Fruit fly (Drosophila melanogaster) whole organism, embryonic: ENCODE results near the gene CG43127.

Experiments used
- ATbp ChIP-seq: fragments of 200-800 bp; sonication (Bioruptor generic); optimal IDR thresholded peaks from 2 replicates; lab custom pipeline; 2017; ENCODE audit warnings: missing biosample characterization, mild to moderate bottlenecking, missing genetic modification characterization, missing genetic modification reagents
- BtbVII ChIP-seq: fragments of 200-800 bp; sonication (Bioruptor generic); optimal IDR thresholded peaks from 3 replicates; lab custom pipeline; 2017; ENCODE audit warnings: missing biosample characterization, mild to moderate bottlenecking, missing genetic modification characterization
- CG10321 ChIP-seq: fragments of 200-800 bp; sonication (Bioruptor generic); IDR thresholded peaks from 2 replicates; pipeline ENCODE4 v1.3.6; 2022; ENCODE audit warnings: missing biosample characterization, missing genetic modification characterization
- CG10654 ChIP-seq: fragments of 200-800 bp; sonication (Bioruptor generic); optimal IDR thresholded peaks from 2 replicates; lab custom pipeline; 2016; ENCODE audit warnings: missing biosample characterization, missing genetic modification characterization
- CG11560 ChIP-seq: fragments of 200-800 bp; sonication (Bioruptor generic); IDR thresholded peaks from 3 replicates; pipeline ENCODE4 v1.3.6; 2022; ENCODE audit warnings: missing biosample characterization, missing genetic modification characterization
- CG12219 ChIP-seq: fragments of 200-800 bp; sonication (Bioruptor generic); optimal IDR thresholded peaks from 3 replicates; lab custom pipeline; 2018; ENCODE audit warnings: missing biosample characterization, mild to moderate bottlenecking, missing genetic modification characterization
- CG1233 ChIP-seq: fragments of 200-800 bp; sonication (Bioruptor generic); optimal IDR thresholded peaks from 4 replicates; lab custom pipeline; 2018; ENCODE audit warnings: missing biosample characterization, mild to moderate bottlenecking, missing genetic modification characterization
- CG13123 ChIP-seq: fragments of 200-800 bp; sonication (Bioruptor generic); optimal IDR thresholded peaks from 2 replicates; lab custom pipeline; 2016; ENCODE audit warnings: missing biosample characterization, missing genetic modification characterization
- CG1529 ChIP-seq: fragments of 200-800 bp; sonication (Bioruptor generic); optimal IDR thresholded peaks from 3 replicates; lab custom pipeline; 2018; ENCODE audit warnings: missing biosample characterization, missing genetic modification characterization
- CG15696 ChIP-seq: fragments of 200-800 bp; sonication (Bioruptor generic); optimal IDR thresholded peaks from 2 replicates; lab custom pipeline; 2019; ENCODE audit warnings: missing biosample characterization, mild to moderate bottlenecking, missing genetic modification characterization, moderate library complexity
- CG18476 ChIP-seq: fragments of 200-800 bp; sonication (Bioruptor generic); optimal IDR thresholded peaks from 2 replicates; lab custom pipeline; 2016; ENCODE audit warnings: missing biosample characterization, mild to moderate bottlenecking, missing genetic modification characterization
- CG18599 ChIP-seq: fragments of 200-800 bp; sonication (Bioruptor generic); optimal IDR thresholded peaks from 3 replicates; lab custom pipeline; 2017; ENCODE audit warnings: missing biosample characterization, missing genetic modification characterization, mild to moderate bottlenecking, moderate library complexity, missing genetic modification reagents
- CG18619 ChIP-seq: fragments of 200-800 bp; sonication (Bioruptor generic); optimal IDR thresholded peaks from 3 replicates; lab custom pipeline; 2017; ENCODE audit warnings: missing biosample characterization, mild to moderate bottlenecking, missing genetic modification characterization
- CG18764 ChIP-seq: fragments of 200-800 bp; sonication (Bioruptor generic); optimal IDR thresholded peaks from 3 replicates; lab custom pipeline; 2016; ENCODE audit warnings: missing biosample characterization, missing genetic modification characterization
- CG2678 ChIP-seq: fragments of 200-800 bp; sonication (Bioruptor generic); optimal IDR thresholded peaks from 3 replicates; lab custom pipeline; 2019; ENCODE audit warnings: missing biosample characterization, mild to moderate bottlenecking, missing genetic modification characterization, moderate library complexity
- CG34376 ChIP-seq: fragments of 200-800 bp; sonication (Bioruptor generic); optimal IDR thresholded peaks from 2 replicates; lab custom pipeline; 2018; ENCODE audit warnings: missing biosample characterization, mild to moderate bottlenecking, missing genetic modification characterization
- CG42726 ChIP-seq: fragments of 200-800 bp; sonication (Bioruptor generic); IDR thresholded peaks from 2 replicates; pipeline ENCODE4 v1.3.6; 2022; ENCODE audit warnings: missing biosample characterization, missing genetic modification characterization; ENCODE audit not compliant: partially characterized antibody
- CG7745 ChIP-seq: fragments of 200-800 bp; sonication (Bioruptor generic); optimal IDR thresholded peaks from 2 replicates; lab custom pipeline; 2018; ENCODE audit warnings: missing biosample characterization, mild to moderate bottlenecking, missing genetic modification characterization, moderate library complexity
- CG9437 ChIP-seq: fragments of 200-800 bp; sonication (Bioruptor generic); optimal IDR thresholded peaks from 2 replicates; lab custom pipeline; 2018; ENCODE audit warnings: missing biosample characterization, mild to moderate bottlenecking, missing genetic modification characterization
- Dek ChIP-seq: fragments of 200-800 bp; sonication (Bioruptor generic); optimal IDR thresholded peaks from 3 replicates; lab custom pipeline; 2019; ENCODE audit warnings: missing biosample characterization, mild to moderate bottlenecking, missing genetic modification characterization, moderate library complexity
- Eip74EF ChIP-seq, 2 experiments: fragments of 200-800 bp in 1 of 2; fragments of >200 bp in 1 of 2; sonication (Bioruptor generic) in 1 of 2; optimal IDR thresholded peaks; 2 replicates each; lab custom pipeline; 2017 to 2019; ENCODE audit warnings: missing biosample characterization in 2 of 2, missing genetic modification characterization in 2 of 2, mild to moderate bottlenecking in 1 of 2, moderate library complexity in 1 of 2
- Hand ChIP-seq: fragments of 200-800 bp; sonication (Bioruptor generic); optimal IDR thresholded peaks from 2 replicates; lab custom pipeline; 2017; ENCODE audit warnings: mild to moderate bottlenecking, missing biosample characterization, missing genetic modification reagents, missing genetic modification characterization
- HmgD ChIP-seq: fragments of 200-800 bp; sonication (Bioruptor generic); optimal IDR thresholded peaks from 3 replicates; lab custom pipeline; 2016; ENCODE audit warnings: missing biosample characterization, missing genetic modification characterization
- Mes4 ChIP-seq: fragments of 200-800 bp; sonication (Bioruptor generic); optimal IDR thresholded peaks from 2 replicates; lab custom pipeline; 2016; ENCODE audit warnings: missing biosample characterization, missing genetic modification characterization
- NK7.1 ChIP-seq: fragments of 200-800 bp; sonication (Bioruptor generic); optimal IDR thresholded peaks from 3 replicates; lab custom pipeline; 2016; ENCODE audit warnings: missing biosample characterization, missing genetic modification characterization
- Rfx ChIP-seq: fragments of 200-800 bp; sonication (Bioruptor generic); IDR thresholded peaks from 2 replicates; pipeline ENCODE4 v1.3.6; 2022; ENCODE audit warnings: missing biosample characterization, missing genetic modification characterization
- Sox102F ChIP-seq: fragments of 200-800 bp; sonication (Bioruptor generic); optimal IDR thresholded peaks from 2 replicates; lab custom pipeline; 2018; ENCODE audit warnings: missing biosample characterization, mild to moderate bottlenecking, missing genetic modification characterization, moderate library complexity
- Spps ChIP-seq: fragments of 200-800 bp; sonication (Bioruptor generic); optimal IDR thresholded peaks from 2 replicates; lab custom pipeline; 2018; ENCODE audit warnings: missing biosample characterization, mild to moderate bottlenecking, missing genetic modification characterization
- Stat92E ChIP-seq, 3 experiments: fragments of >200 bp in 2 of 3; fragments of 200-800 bp in 1 of 3; sonication (Bioruptor generic) in 1 of 3; optimal IDR thresholded peaks; 2 replicates each; lab custom pipeline; 2017 to 2019; ENCODE audit warnings: missing biosample characterization in 3 of 3, missing genetic modification characterization in 3 of 3, mild to moderate bottlenecking in 1 of 3, moderate library complexity in 1 of 3
- Usf ChIP-seq: fragments of 200-800 bp; sonication (Bioruptor generic); optimal IDR thresholded peaks from 2 replicates; lab custom pipeline; 2017; ENCODE audit warnings: missing genotype, missing biosample characterization, missing genetic modification characterization
- al ChIP-seq: fragments of 200-800 bp; sonication (Bioruptor generic); IDR thresholded peaks from 2 replicates; pipeline ENCODE4 v1.3.6; 2022; ENCODE audit warnings: missing biosample characterization, missing genetic modification characterization
- ara ChIP-seq: fragments of 200-800 bp; sonication (Bioruptor generic); IDR thresholded peaks from 2 replicates; pipeline ENCODE4 v1.3.6; 2022; ENCODE audit warnings: missing biosample characterization, missing genetic modification characterization
- chm ChIP-seq: fragments of 200-800 bp; sonication (Bioruptor generic); IDR thresholded peaks from 2 replicates; pipeline ENCODE4 v1.3.6; 2022; ENCODE audit warnings: missing biosample characterization, missing genetic modification characterization
- dimm ChIP-seq: fragments of 200-800 bp; sonication (Bioruptor generic); IDR thresholded peaks from 2 replicates; pipeline ENCODE4 v1.3.6; 2022; ENCODE audit warnings: missing biosample characterization, missing genetic modification characterization
- esg ChIP-seq: fragments of 200-800 bp; sonication (Bioruptor generic); conservative IDR thresholded peaks from 2 replicates; pipeline ENCODE4 v1.3.6; 2022; ENCODE audit warnings: missing biosample characterization, missing genetic modification characterization
- fd64A ChIP-seq: fragments of 200-800 bp; sonication (Bioruptor generic); optimal IDR thresholded peaks from 3 replicates; lab custom pipeline; 2018; ENCODE audit warnings: missing biosample characterization, mild to moderate bottlenecking, missing genetic modification characterization
- fru ChIP-seq: fragments of >200 bp; optimal IDR thresholded peaks from 2 replicates; lab custom pipeline; 2017
- gem ChIP-seq: fragments of 200-800 bp; sonication (Bioruptor generic); optimal IDR thresholded peaks from 2 replicates; lab custom pipeline; 2019; ENCODE audit warnings: missing biosample characterization, mild to moderate bottlenecking, missing genetic modification characterization, moderate library complexity
- gsb ChIP-seq: fragments of 200-800 bp; sonication (Bioruptor generic); IDR thresholded peaks from 2 replicates; pipeline ENCODE4 v1.3.6; 2022; ENCODE audit warnings: missing biosample characterization, missing genetic modification characterization
- insv ChIP-seq, 2 experiments: fragments of 200-800 bp; sonication (Bioruptor generic); optimal IDR thresholded peaks; 3 replicates each; lab custom pipeline; 2016 to 2018; ENCODE audit warnings: missing biosample characterization in 2 of 2, missing genetic modification characterization in 2 of 2
- lmd ChIP-seq: fragments of 200-800 bp; sonication (Bioruptor generic); IDR thresholded peaks from 2 replicates; pipeline ENCODE4 v1.3.6; 2022; ENCODE audit warnings: missing biosample characterization, missing genetic modification characterization
- nerfin-2 ChIP-seq: fragments of 200-800 bp; sonication (Bioruptor generic); IDR thresholded peaks from 2 replicates; pipeline ENCODE4 v1.3.6; 2022; ENCODE audit warnings: missing biosample characterization, missing genetic modification characterization; ENCODE audit not compliant: partially characterized antibody
- pfk ChIP-seq: fragments of 200-800 bp; sonication (Bioruptor generic); optimal IDR thresholded peaks from 2 replicates; lab custom pipeline; 2018; ENCODE audit warnings: missing biosample characterization, mild to moderate bottlenecking, missing genetic modification characterization, moderate library complexity
- ranshi ChIP-seq: fragments of 200-800 bp; sonication (Bioruptor generic); IDR thresholded peaks from 2 replicates; pipeline ENCODE4 v1.3.6; 2022; ENCODE audit warnings: missing biosample characterization, missing genetic modification characterization
- run ChIP-seq: fragments of 200-800 bp; sonication (Bioruptor generic); optimal IDR thresholded peaks from 3 replicates; lab custom pipeline; 2018; ENCODE audit warnings: missing biosample characterization, mild to moderate bottlenecking, missing genetic modification characterization
- sc ChIP-seq, 3 experiments: fragments of >200 bp in 2 of 3; fragments of 200-800 bp in 1 of 3; sonication (Bioruptor generic) in 1 of 3; optimal IDR thresholded peaks; 2 replicates in 2 of 3; 3 replicates in 1 of 3; lab custom pipeline; 2017; ENCODE audit warnings: mild to moderate bottlenecking in 1 of 3, missing biosample characterization in 1 of 3, missing genetic modification characterization in 1 of 3, missing genetic modification reagents in 1 of 3
- seq ChIP-seq: fragments of 200-800 bp; sonication (Bioruptor generic); IDR thresholded peaks from 2 replicates; pipeline ENCODE4 v1.3.6; 2022; ENCODE audit warnings: missing biosample characterization, missing genetic modification characterization
- so ChIP-seq: fragments of 200-800 bp; sonication (Bioruptor generic); IDR thresholded peaks from 3 replicates; pipeline ENCODE4 v1.3.6; 2022; ENCODE audit warnings: missing biosample characterization, missing genetic modification characterization
- tio ChIP-seq: fragments of 200-800 bp; sonication (Bioruptor generic); optimal IDR thresholded peaks from 2 replicates; lab custom pipeline; 2017; ENCODE audit warnings: missing biosample characterization, missing genetic modification characterization, inconsistent platforms
- yki ChIP-seq: fragments of >200 bp; optimal IDR thresholded peaks from 3 replicates; lab custom pipeline; 2018

CG43127 gene

dm6 chr3L:10664511-10665062, 39.2 kb upstream of the CG43127 start, which contains the start of gene simj (continued):
- TF ChIP-seq CG18599: peak; percentile 61
- peak; percentile 5 for TF ChIP-seq CG18764 (GFP tag; lab: Kevin White, UChicago)
- TF ChIP-seq Mes4 (GFP tag; lab: Kevin White, UChicago): peak; percentile 1
- peak; percentile 50 for TF ChIP-seq fd64A
- TF ChIP-seq CG11560 (tag; lab: Robert Waterston, UW): no peak
- peak; percentile 46 for TF ChIP-seq CG12219
- TF ChIP-seq CG10321: no peak
- no peak for TF ChIP-seq lmd
- TF ChIP-seq ara: no peak
- no peak for TF ChIP-seq esg (GFP tag; lab: Robert Waterston, UW)
- TF ChIP-seq ATbp (GFP tag; lab: Kevin White, UChicago): peak; percentile 63
- TF ChIP-seq CG7745 (tag; lab: Kevin White, UChicago): peak; percentile 0
- peak; percentile 46 for TF ChIP-seq BtbVII (GFP tag; lab: Kevin White, UChicago)
- TF ChIP-seq Rfx (GFP tag; lab: Robert Waterston, UW): peak; percentile 80
- TF ChIP-seq CG1529 (GFP tag; lab: Kevin White, UChicago): no peak
- peak in 1 of 2 experiments; percentile 58 for TF ChIP-seq Eip74EF (GFP tag; optimal IDR thresholded peaks at IDR 0.05; lab: Kevin White, UChicago)
- no peak for TF ChIP-seq yki (lab: Kevin White, UChicago)
- no peak for TF ChIP-seq CG9437
- peak; percentile 65 for TF ChIP-seq Dek (tag; lab: Kevin White, UChicago)
- no peak for TF ChIP-seq NK7.1 (GFP tag; lab: Kevin White, UChicago)
- peak; percentile 63 for TF ChIP-seq CG1233 (GFP tag; lab: Kevin White, UChicago)
- TF ChIP-seq CG15696 (tag; lab: Kevin White, UChicago): peak; percentile 6
- peak; percentile 29 for TF ChIP-seq Spps (tag; lab: Kevin White, UChicago)
- peak in 1 of 3 experiments; percentile 75 for TF ChIP-seq Stat92E (GFP tag; optimal IDR thresholded peaks at IDR 0.05; lab: Kevin White, UChicago)
- TF ChIP-seq ranshi (GFP tag; lab: Robert Waterston, UW): peak; percentile 66; the same call in 1 of the 2 replicates
- peak; percentile 94 for TF ChIP-seq CG42726 (GFP tag; lab: Robert Waterston, UW)
- TF ChIP-seq CG18619 (GFP tag; lab: Kevin White, UChicago): no peak
- TF ChIP-seq insv (GFP tag; optimal IDR thresholded peaks at IDR 0.05; lab: Kevin White, UChicago): peak in 1 of 2 experiments; percentile 60
- no peak for TF ChIP-seq CG18476 (GFP tag; lab: Kevin White, UChicago)
- TF ChIP-seq gsb (GFP tag; lab: Robert Waterston, UW): no peak
- peak; percentile 8 for TF ChIP-seq gem (tag; lab: Kevin White, UChicago)
- TF ChIP-seq run (tag; lab: Kevin White, UChicago): peak; percentile 45
- peak; percentile 41 for TF ChIP-seq pfk (GFP tag; lab: Kevin White, UChicago)
- peak; percentile 59 for TF ChIP-seq HmgD (GFP tag; lab: Kevin White, UChicago)
- peak; percentile 51 for TF ChIP-seq nerfin-2
- TF ChIP-seq chm (GFP tag; lab: Robert Waterston, UW): peak; percentile 95
- TF ChIP-seq so: peak; percentile 57; the same call in 1 of the 3 replicates
- no peak for TF ChIP-seq CG13123
- TF ChIP-seq sc (optimal IDR thresholded peaks at IDR 0.05; lab: Kevin White, UChicago): no peak
- no peak for TF ChIP-seq sc (GFP tag; optimal IDR thresholded peaks at IDR 0.05; lab: Kevin White, UChicago)
- no peak for TF ChIP-seq seq (GFP tag; lab: Robert Waterston, UW)
- peak; percentile 3 for TF ChIP-seq Hand (GFP tag; lab: Kevin White, UChicago)
- no peak for TF ChIP-seq Sox102F (GFP tag; lab: Kevin White, UChicago)
- no peak for TF ChIP-seq tio
- peak; percentile 88 for TF ChIP-seq CG34376 (GFP tag; lab: Kevin White, UChicago)
- TF ChIP-seq fru (lab: Kevin White, UChicago): no peak
- no peak for TF ChIP-seq Usf (GFP tag; lab: Kevin White, UChicago)
- peak; percentile 44 for TF ChIP-seq CG2678 (tag; lab: Kevin White, UChicago)
- TF ChIP-seq dimm (GFP tag; lab: Robert Waterston, UW): no peak
- no peak for TF ChIP-seq CG10654 (GFP tag; lab: Kevin White, UChicago)
- TF ChIP-seq al (GFP tag; lab: Robert Waterston, UW): no peak
